Fruit fly (Drosophila melanogaster): ENCODE results near the gene psidin.
A peak's percentile ranks its signal among the peaks of the same experiment; 100 is the strongest.

The psidin gene

dm6 chr3R:20035887-20036286, 14.4 kb downstream of the psidin start, which contains the start of gene Regnase-1 (continued):
- peak; percentile 74 for TF ChIP-seq cato (GFP tag; optimal IDR thresholded peaks at IDR 0.05; ENCODE audit: borderline replicate concordance)
- no peak for TF ChIP-seq corto (GFP tag; optimal IDR thresholded peaks at IDR 0.05)
- peak; percentile 84 for TF ChIP-seq bowl (GFP tag; IDR thresholded peaks at IDR 0.05)
- peak; percentile 78 for TF ChIP-seq Jarid2 (GFP tag; optimal IDR thresholded peaks at IDR 0.05)
- peak; percentile 67 for TF ChIP-seq CG7928 (GFP tag; optimal IDR thresholded peaks at IDR 0.05)
- TF ChIP-seq Hand (GFP tag; optimal IDR thresholded peaks at IDR 0.05): peak; percentile 88
- peak; percentile 73 for TF ChIP-seq CG4730 (GFP tag; IDR thresholded peaks at IDR 0.05)
- peak; percentile 87 for TF ChIP-seq CG10366 (GFP tag; IDR thresholded peaks at IDR 0.05)
- peak; percentile 95 for TF ChIP-seq CG12659 (GFP tag; optimal IDR thresholded peaks at IDR 0.05)
- peak; percentile 91 for TF ChIP-seq vnd (GFP tag; IDR thresholded peaks at IDR 0.05; ENCODE audit: partially characterized antibody)
- peak; percentile 82 for TF ChIP-seq CG5180 (GFP tag; optimal IDR thresholded peaks at IDR 0.05)
- TF ChIP-seq Atf-2 (GFP tag; optimal IDR thresholded peaks at IDR 0.05): peak; percentile 79
- peak; percentile 78 for TF ChIP-seq psq (GFP tag; optimal IDR thresholded peaks at IDR 0.05)
- TF ChIP-seq croc (GFP tag; conservative IDR thresholded peaks at IDR 0.05): peak; percentile 66
- TF ChIP-seq HHEX (GFP tag; optimal IDR thresholded peaks at IDR 0.05): peak; percentile 96
- TF ChIP-seq az2 (GFP tag; optimal IDR thresholded peaks at IDR 0.05): peak; percentile 78
- TF ChIP-seq CG15514 (GFP tag; optimal IDR thresholded peaks at IDR 0.05): peak; percentile 95
- peak; percentile 86 for TF ChIP-seq HmgD (GFP tag; optimal IDR thresholded peaks at IDR 0.05)
- peak; percentile 35; the same call in 1 of the 2 replicates for TF ChIP-seq Ravus (GFP tag; IDR thresholded peaks at IDR 0.05)
- no peak for TF ChIP-seq lov (optimal IDR thresholded peaks at IDR 0.05)
- peak; percentile 96 for TF ChIP-seq lov (GFP tag; IDR thresholded peaks at IDR 0.05)
- peak; percentile 61; the same call in 1 of the 2 replicates for TF ChIP-seq CG17612 (GFP tag; IDR thresholded peaks at IDR 0.05)
- TF ChIP-seq lab (GFP tag; optimal IDR thresholded peaks at IDR 0.05): peak; percentile 98
- TF ChIP-seq onecut (GFP tag; IDR thresholded peaks at IDR 0.05): peak; percentile 88
- TF ChIP-seq CG7839 (tag; optimal IDR thresholded peaks at IDR 0.05): peak; percentile 88
- TF ChIP-seq CG2120 (GFP tag; optimal IDR thresholded peaks at IDR 0.05): peak; percentile 83
- peak; percentile 89 for TF ChIP-seq CHES-1-like (GFP tag; optimal IDR thresholded peaks at IDR 0.05)
- peak; percentile 79 for TF ChIP-seq slbo (GFP tag; IDR thresholded peaks at IDR 0.05)
- peak; percentile 88 for TF ChIP-seq CG2129 (GFP tag; IDR thresholded peaks at IDR 0.05; ENCODE audit: partially characterized antibody)
- TF ChIP-seq Dll (GFP tag; IDR thresholded peaks at IDR 0.05; ENCODE audit: partially characterized antibody): peak; percentile 95
- TF ChIP-seq MBD-R2 (GFP tag; IDR thresholded peaks at IDR 0.05): peak; percentile 96
- peak; percentile 77 for TF ChIP-seq ac (GFP tag; optimal IDR thresholded peaks at IDR 0.05)
- no peak for TF ChIP-seq prd (optimal IDR thresholded peaks at IDR 0.05)
- peak; percentile 62; the same call in 2 of the 3 replicates for TF ChIP-seq prd (GFP tag; IDR thresholded peaks at IDR 0.05)
- TF ChIP-seq pzg (GFP tag; optimal IDR thresholded peaks at IDR 0.05): peak; percentile 95
- TF ChIP-seq CG6689 (GFP tag; IDR thresholded peaks at IDR 0.05): peak; percentile 79
- TF ChIP-seq lola (GFP tag; optimal IDR thresholded peaks at IDR 0.05): peak in 1 of 3 experiments; percentile 67
- peak; percentile 84 for TF ChIP-seq CG31224 (GFP tag; IDR thresholded peaks at IDR 0.05)
- TF ChIP-seq CG6254 (GFP tag; optimal IDR thresholded peaks at IDR 0.05): peak; percentile 93
- TF ChIP-seq Lpt (GFP tag; optimal IDR thresholded peaks at IDR 0.05): no peak
- TF ChIP-seq Atf6 (GFP tag; IDR thresholded peaks at IDR 0.05): peak; percentile 89
- peak; percentile 55 for TF ChIP-seq wor (GFP tag; IDR thresholded peaks at IDR 0.05)
- TF ChIP-seq tap (tag; optimal IDR thresholded peaks at IDR 0.05): peak; percentile 87
- peak; percentile 98 for TF ChIP-seq sens (GFP tag)
- TF ChIP-seq Dip2 (GFP tag; IDR thresholded peaks at IDR 0.05): no peak
- TF ChIP-seq fd102C (GFP tag; optimal IDR thresholded peaks at IDR 0.05): peak; percentile 95
- TF ChIP-seq dmrt99B (tag; optimal IDR thresholded peaks at IDR 0.05): peak; percentile 85
- 0 out of 3 replicates have a peak, but pooled peaks have one; percentile 32 for TF ChIP-seq CG2199 (GFP tag; IDR thresholded peaks at IDR 0.05)
- peak; percentile 77 for TF ChIP-seq sima (GFP tag; optimal IDR thresholded peaks at IDR 0.05)
- TF ChIP-seq ttk (GFP tag; IDR thresholded peaks at IDR 0.05): peak; percentile 82
- peak; percentile 91 for TF ChIP-seq schlank (tag; optimal IDR thresholded peaks at IDR 0.05)

Measured in whole organism, embryonic.